Worm (Caenorhabditis elegans) whole organism, L2 larva: ENCODE data around the gene ark-1.

Experiments used
- F13H6.1 ChIP-seq: sonication (generic microtip); optimal IDR thresholded peaks from 2 replicates; lab custom pipeline; 2016; ENCODE audit warnings: missing genetic modification characterization, missing compliant biosample characterization
- ama-1 ChIP-seq: fragments of 150-350 bp; optimal IDR thresholded peaks from 2 replicates; lab custom pipeline; 2018; ENCODE audit warnings: inconsistent platforms
- lin-13 ChIP-seq: fragments of 150-350 bp; optimal IDR thresholded peaks from 2 replicates; lab custom pipeline; 2014; ENCODE audit warnings: missing biosample characterization, missing genetic modification reagents, missing genetic modification characterization
- lin-39 ChIP-seq: fragments of 150-350 bp; optimal IDR thresholded peaks from 2 replicates; lab custom pipeline; 2014; ENCODE audit warnings: missing biosample characterization, missing genetic modification reagents, missing genetic modification characterization
- nhr-11 ChIP-seq: fragments of 150-350 bp; optimal IDR thresholded peaks from 2 replicates; lab custom pipeline; 2014; ENCODE audit warnings: missing biosample characterization, missing genetic modification characterization
- nhr-237 ChIP-seq: fragments of 150-350 bp; optimal IDR thresholded peaks from 2 replicates; lab custom pipeline; 2014; ENCODE audit warnings: missing biosample characterization, missing genetic modification characterization
- nhr-6 ChIP-seq: fragments of 150-350 bp; optimal IDR thresholded peaks from 2 replicates; lab custom pipeline; 2014; ENCODE audit warnings: missing biosample characterization, missing genetic modification characterization
- unc-55 ChIP-seq: fragments of 150-350 bp; sonication (generic microtip); optimal IDR thresholded peaks from 3 replicates; lab custom pipeline; 2014; ENCODE audit warnings: missing biosample characterization, missing genetic modification reagents, missing genetic modification characterization

DNA sequence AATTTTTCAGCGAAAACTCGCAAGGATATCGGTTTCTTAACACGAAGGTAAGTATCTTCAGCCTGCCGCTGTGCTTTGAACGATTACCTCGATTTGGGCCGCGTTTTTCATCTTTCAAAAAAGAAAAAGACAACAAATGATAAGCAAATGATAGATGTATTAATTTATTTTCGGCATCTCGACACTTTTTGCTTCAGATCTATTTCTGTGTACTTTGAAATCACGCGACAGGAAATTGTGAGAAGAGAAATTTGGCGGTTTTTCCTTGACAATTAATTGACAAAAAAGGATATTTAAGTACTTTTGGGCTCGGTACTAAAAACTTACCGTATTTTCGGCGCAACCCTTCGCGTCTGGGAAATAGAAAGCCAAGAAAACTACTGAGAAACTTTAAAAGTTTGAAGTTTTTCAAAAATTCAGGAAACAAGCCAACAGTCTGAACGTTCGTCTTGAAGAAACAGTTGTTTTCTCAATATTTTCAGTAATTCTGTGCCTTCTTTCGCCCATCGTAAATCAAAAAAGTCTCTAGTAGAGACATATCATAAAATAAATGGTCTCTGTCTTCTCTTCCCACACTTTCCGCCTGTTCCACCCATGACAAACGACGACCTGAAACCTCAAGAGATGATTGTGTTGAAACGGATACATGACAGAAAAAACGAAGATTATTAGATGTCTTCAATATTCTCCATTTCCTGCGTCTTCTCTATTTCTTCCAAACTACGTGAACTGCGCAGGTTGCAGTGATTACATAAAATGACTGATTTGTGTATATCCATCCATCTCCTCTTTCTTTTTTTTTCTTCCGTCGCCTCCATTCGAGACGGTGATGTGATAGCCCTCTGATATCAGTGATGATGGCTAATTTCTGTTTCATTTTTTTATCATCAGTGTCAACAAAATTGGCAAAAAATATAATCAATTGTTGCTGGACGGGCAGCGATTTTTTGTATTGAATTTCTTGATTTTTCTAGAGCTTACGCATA, 10.3 kb upstream of the ark-1 start:
- TF ChIP-seq nhr-237 (no peak), lin-39 (tag; lab: Kevin White, UChicago) (no peak), F13H6.1 (tag; lab: Kevin White, UChicago) (no peak), lin-13 (GFP tag; lab: Kevin White, UChicago) (no peak), unc-55 (GFP tag; lab: Kevin White, UChicago) (no peak), ama-1 (no peak), nhr-11 (tag; lab: Kevin White, UChicago) (no peak), nhr-6 (tag; lab: Kevin White, UChicago) (no peak)
